Fruit fly (Drosophila melanogaster) whole organism, embryonic: ENCODE measurements around the gene Megf8.

Source experiments
- Abd-B ChIP-seq: fragments of 200-800 bp; sonication (Bioruptor generic); optimal IDR thresholded peaks from 2 replicates; lab custom pipeline; 2018; ENCODE audit warnings: missing biosample characterization, mild to moderate bottlenecking, missing genetic modification characterization, moderate library complexity
- C15 ChIP-seq: fragments of 200-800 bp; sonication (Bioruptor generic); IDR thresholded peaks from 3 replicates; pipeline ENCODE4 v1.3.6; 2022; ENCODE audit warnings: missing biosample characterization, missing genetic modification characterization
- CG10462 ChIP-seq: fragments of 200-800 bp; sonication (Bioruptor generic); optimal IDR thresholded peaks from 2 replicates; lab custom pipeline; 2016; ENCODE audit warnings: missing biosample characterization, missing genetic modification characterization
- CG10654 ChIP-seq: fragments of 200-800 bp; sonication (Bioruptor generic); optimal IDR thresholded peaks from 2 replicates; lab custom pipeline; 2016; ENCODE audit warnings: missing biosample characterization, missing genetic modification characterization
- CG10959 ChIP-seq: fragments of 200-800 bp; sonication (Bioruptor generic); IDR thresholded peaks from 2 replicates; pipeline ENCODE4 v1.3.6; 2022; ENCODE audit warnings: missing biosample characterization, missing genetic modification characterization
- CG11695 ChIP-seq: fragments of 200-800 bp; sonication (Bioruptor generic); IDR thresholded peaks from 3 replicates; pipeline ENCODE4 v1.3.6; 2022; ENCODE audit warnings: missing biosample characterization, missing genetic modification characterization
- CG13123 ChIP-seq: fragments of 200-800 bp; sonication (Bioruptor generic); optimal IDR thresholded peaks from 2 replicates; lab custom pipeline; 2016; ENCODE audit warnings: missing biosample characterization, missing genetic modification characterization
- CG1647 ChIP-seq: fragments of 200-800 bp; sonication (Bioruptor generic); optimal IDR thresholded peaks from 3 replicates; lab custom pipeline; 2016; ENCODE audit warnings: missing biosample characterization, missing genetic modification characterization
- CG16813 ChIP-seq: fragments of 200-800 bp; sonication (Bioruptor generic); IDR thresholded peaks from 3 replicates; pipeline ENCODE4 v1.3.6; 2022; ENCODE audit warnings: missing biosample characterization, missing genetic modification characterization; ENCODE audit not compliant: partially characterized antibody
- CG17359 ChIP-seq: fragments of 200-800 bp; sonication (Bioruptor generic); optimal IDR thresholded peaks from 3 replicates; lab custom pipeline; 2018; ENCODE audit warnings: missing biosample characterization, mild to moderate bottlenecking, missing genetic modification characterization, moderate library complexity
- CG17361 ChIP-seq: fragments of 200-800 bp; sonication (Bioruptor generic); IDR thresholded peaks from 3 replicates; pipeline ENCODE4 v1.3.6; 2022; ENCODE audit warnings: missing biosample characterization, missing genetic modification characterization
- CG2678 ChIP-seq: fragments of 200-800 bp; sonication (Bioruptor generic); optimal IDR thresholded peaks from 3 replicates; lab custom pipeline; 2019; ENCODE audit warnings: missing biosample characterization, mild to moderate bottlenecking, missing genetic modification characterization, moderate library complexity
- CG31365 ChIP-seq: fragments of 200-800 bp; sonication (Bioruptor generic); optimal IDR thresholded peaks from 2 replicates; lab custom pipeline; 2018; ENCODE audit warnings: missing biosample characterization, mild to moderate bottlenecking, missing genetic modification characterization
- CG31441 ChIP-seq: fragments of 200-800 bp; sonication (Bioruptor generic); IDR thresholded peaks from 2 replicates; pipeline ENCODE4 v1.3.6; 2022; ENCODE audit warnings: missing biosample characterization, missing genetic modification characterization
- CG3995 ChIP-seq: fragments of 200-800 bp; sonication (Bioruptor generic); optimal IDR thresholded peaks from 3 replicates; lab custom pipeline; 2016; ENCODE audit warnings: missing biosample characterization, missing genetic modification characterization
- CG4328 ChIP-seq: fragments of 200-800 bp; sonication (Bioruptor generic); optimal IDR thresholded peaks from 3 replicates; lab custom pipeline; 2017; ENCODE audit warnings: missing biosample characterization, missing genetic modification reagents, missing genetic modification characterization
- CG5953 ChIP-seq: fragments of 200-800 bp; sonication (Bioruptor generic); IDR thresholded peaks from 2 replicates; pipeline ENCODE4 v1.3.6; 2022; ENCODE audit warnings: missing biosample characterization, missing genetic modification characterization
- CG6765 ChIP-seq: fragments of 200-800 bp; sonication (Bioruptor generic); optimal IDR thresholded peaks from 3 replicates; lab custom pipeline; 2017; ENCODE audit warnings: missing biosample characterization, mild to moderate bottlenecking, missing genetic modification characterization
- CG6854 ChIP-seq: fragments of 200-800 bp; sonication (Bioruptor generic); optimal IDR thresholded peaks from 3 replicates; lab custom pipeline; 2017; ENCODE audit warnings: missing biosample characterization, mild to moderate bottlenecking, missing genetic modification characterization
- CG8388 ChIP-seq: fragments of 200-800 bp; sonication (Bioruptor generic); optimal IDR thresholded peaks from 2 replicates; lab custom pipeline; 2019; ENCODE audit warnings: missing biosample characterization, mild to moderate bottlenecking, missing genetic modification characterization, moderate library complexity
- CG9437 ChIP-seq: fragments of 200-800 bp; sonication (Bioruptor generic); optimal IDR thresholded peaks from 2 replicates; lab custom pipeline; 2018; ENCODE audit warnings: missing biosample characterization, mild to moderate bottlenecking, missing genetic modification characterization
- Elba2 ChIP-seq: fragments of 200-800 bp; sonication (Bioruptor generic); optimal IDR thresholded peaks from 3 replicates; lab custom pipeline; 2016; ENCODE audit warnings: missing biosample characterization, missing genetic modification characterization
- Gsc ChIP-seq: fragments of 200-800 bp; sonication (Bioruptor generic); IDR thresholded peaks from 2 replicates; pipeline ENCODE4 v1.3.6; 2022; ENCODE audit warnings: missing biosample characterization, missing genetic modification characterization
- HLHmδ ChIP-seq: fragments of 200-800 bp; sonication (Bioruptor generic); optimal IDR thresholded peaks from 2 replicates; lab custom pipeline; 2018; ENCODE audit warnings: missing biosample characterization, mild to moderate bottlenecking, missing genetic modification characterization, moderate library complexity
- Lpt ChIP-seq: fragments of >200 bp; optimal IDR thresholded peaks from 2 replicates; lab custom pipeline; 2018; ENCODE audit warnings: missing biosample characterization, missing genetic modification characterization
- Max ChIP-seq: fragments of 200-800 bp; sonication (Bioruptor generic); optimal IDR thresholded peaks from 2 replicates; lab custom pipeline; 2016; ENCODE audit warnings: missing biosample characterization, mild to moderate bottlenecking, missing genetic modification characterization
- Mrtf ChIP-seq: fragments of 200-800 bp; sonication (Bioruptor generic); IDR thresholded peaks from 3 replicates; pipeline ENCODE4 v1.3.6; 2022; ENCODE audit warnings: missing biosample characterization, missing genetic modification characterization
- NC2β ChIP-seq: fragments of 200-800 bp; sonication (Bioruptor generic); optimal IDR thresholded peaks from 2 replicates; lab custom pipeline; 2016; ENCODE audit warnings: missing biosample characterization, missing genetic modification characterization
- Nf-YB ChIP-seq: fragments of 200-800 bp; sonication (Bioruptor generic); optimal IDR thresholded peaks from 3 replicates; lab custom pipeline; 2019; ENCODE audit warnings: missing biosample characterization, mild to moderate bottlenecking, missing genetic modification characterization, moderate library complexity
- Oli ChIP-seq: fragments of 200-800 bp; sonication (Bioruptor generic); optimal IDR thresholded peaks from 2 replicates; lab custom pipeline; 2018; ENCODE audit warnings: missing biosample characterization, mild to moderate bottlenecking, missing genetic modification characterization, moderate library complexity
- Opbp ChIP-seq: fragments of 200-800 bp; sonication (Bioruptor generic); IDR thresholded peaks from 3 replicates; pipeline ENCODE4 v1.3.6; 2022; ENCODE audit warnings: missing biosample characterization, missing genetic modification characterization; ENCODE audit not compliant: partially characterized antibody
- Ptx1 ChIP-seq: fragments of 200-800 bp; sonication (Bioruptor generic); IDR thresholded peaks from 2 replicates; pipeline ENCODE4 v1.3.6; 2022; ENCODE audit warnings: missing biosample characterization, missing genetic modification characterization
- Rx ChIP-seq: fragments of 200-800 bp; sonication (Bioruptor generic); IDR thresholded peaks from 2 replicates; pipeline ENCODE4 v1.3.6; 2022; ENCODE audit warnings: missing biosample characterization, missing genetic modification characterization
- Tbp ChIP-seq: fragments of >200 bp; optimal IDR thresholded peaks from 2 replicates; lab custom pipeline; 2018; ENCODE audit warnings: missing biosample characterization, missing genetic modification characterization
- ab ChIP-seq: fragments of 200-800 bp; sonication (Bioruptor generic); optimal IDR thresholded peaks from 2 replicates; lab custom pipeline; 2016; ENCODE audit warnings: missing biosample characterization, missing genetic modification characterization
- aop ChIP-seq: fragments of 200-800 bp; sonication (Bioruptor generic); IDR thresholded peaks from 2 replicates; pipeline ENCODE4 v1.3.6; 2022; ENCODE audit warnings: missing biosample characterization, missing genetic modification characterization
- ara ChIP-seq: fragments of 200-800 bp; sonication (Bioruptor generic); IDR thresholded peaks from 2 replicates; pipeline ENCODE4 v1.3.6; 2022; ENCODE audit warnings: missing biosample characterization, missing genetic modification characterization
- ash1 ChIP-seq: fragments of 200-800 bp; sonication (Bioruptor generic); optimal IDR thresholded peaks from 2 replicates; lab custom pipeline; 2018; ENCODE audit warnings: missing biosample characterization, mild to moderate bottlenecking, missing genetic modification characterization
- chm ChIP-seq: fragments of 200-800 bp; sonication (Bioruptor generic); IDR thresholded peaks from 2 replicates; pipeline ENCODE4 v1.3.6; 2022; ENCODE audit warnings: missing biosample characterization, missing genetic modification characterization
- crc ChIP-seq: fragments of 200-800 bp; sonication (Bioruptor generic); optimal IDR thresholded peaks from 2 replicates; lab custom pipeline; 2016; ENCODE audit warnings: missing biosample characterization, missing genetic modification characterization
- fd64A ChIP-seq: fragments of 200-800 bp; sonication (Bioruptor generic); optimal IDR thresholded peaks from 3 replicates; lab custom pipeline; 2018; ENCODE audit warnings: missing biosample characterization, mild to moderate bottlenecking, missing genetic modification characterization
- gem ChIP-seq: fragments of 200-800 bp; sonication (Bioruptor generic); optimal IDR thresholded peaks from 2 replicates; lab custom pipeline; 2019; ENCODE audit warnings: missing biosample characterization, mild to moderate bottlenecking, missing genetic modification characterization, moderate library complexity
- grn ChIP-seq: fragments of 200-800 bp; sonication (Bioruptor generic); optimal IDR thresholded peaks from 3 replicates; lab custom pipeline; 2017; ENCODE audit warnings: missing biosample characterization, missing genetic modification characterization
- gt ChIP-seq: fragments of 200-800 bp; sonication (Bioruptor generic); IDR thresholded peaks from 2 replicates; pipeline ENCODE4 v1.3.6; 2022; ENCODE audit warnings: missing biosample characterization, missing genetic modification characterization
- inv ChIP-seq: fragments of 200-800 bp; sonication (Bioruptor generic); IDR thresholded peaks from 2 replicates; pipeline ENCODE4 v1.3.6; 2022; ENCODE audit warnings: missing biosample characterization, missing genetic modification characterization; ENCODE audit not compliant: partially characterized antibody
- nerfin-2 ChIP-seq: fragments of 200-800 bp; sonication (Bioruptor generic); IDR thresholded peaks from 2 replicates; pipeline ENCODE4 v1.3.6; 2022; ENCODE audit warnings: missing biosample characterization, missing genetic modification characterization; ENCODE audit not compliant: partially characterized antibody
- onecut ChIP-seq: fragments of 200-800 bp; sonication (Bioruptor generic); IDR thresholded peaks from 2 replicates; pipeline ENCODE4 v1.3.6; 2022; ENCODE audit warnings: missing biosample characterization, missing genetic modification characterization
- sd ChIP-seq: fragments of 200-800 bp; sonication (Bioruptor generic); optimal IDR thresholded peaks from 3 replicates; lab custom pipeline; 2018; ENCODE audit warnings: missing biosample characterization, mild to moderate bottlenecking, missing genetic modification characterization, moderate library complexity
- sqz ChIP-seq: fragments of 200-800 bp; sonication (Bioruptor generic); optimal IDR thresholded peaks from 3 replicates; lab custom pipeline; 2018; ENCODE audit warnings: missing biosample characterization, mild to moderate bottlenecking, missing genetic modification characterization
- tll ChIP-seq, 2 experiments: fragments of 200-800 bp in 1 of 2; fragments of >200 bp in 1 of 2; sonication (Bioruptor generic) in 1 of 2; optimal IDR thresholded peaks; 2 replicates each; lab custom pipeline; 2017 to 2019; ENCODE audit warnings: missing biosample characterization in 2 of 2, missing genetic modification characterization in 2 of 2, mild to moderate bottlenecking in 1 of 2, moderate library complexity in 1 of 2

Gene Megf8

dm6 chr2L:8083427-8084295 is 40.4 kb downstream of the Megf8 start (continued):
- no peak for TF ChIP-seq CG10462 (GFP tag; lab: Kevin White, UChicago)
- no peak for TF ChIP-seq grn (GFP tag; lab: Kevin White, UChicago)
- TF ChIP-seq Mrtf (GFP tag; lab: Robert Waterston, UW), result no peak
- peak; percentile 99 for TF ChIP-seq sd (tag; lab: Kevin White, UChicago)
- TF ChIP-seq nerfin-2 (GFP tag; lab: Robert Waterston, UW), result no peak
- no peak for TF ChIP-seq Nf-YB (GFP tag; lab: Kevin White, UChicago)
- no peak for TF ChIP-seq CG16813
- TF ChIP-seq Tbp (GFP tag; lab: Kevin White, UChicago), result no peak
- TF ChIP-seq CG4328 (GFP tag; lab: Kevin White, UChicago), result no peak
- TF ChIP-seq ab (GFP tag; lab: Kevin White, UChicago), result no peak
- no peak; the same call in 1 of the 2 replicates for TF ChIP-seq CG31441 (GFP tag; lab: Robert Waterston, UW)
- TF ChIP-seq Ptx1, result no peak
- no peak for TF ChIP-seq onecut (GFP tag; lab: Robert Waterston, UW)
- peak; percentile 50; the same call in 1 of the 3 replicates for TF ChIP-seq Opbp (GFP tag; lab: Robert Waterston, UW)
- TF ChIP-seq inv (GFP tag; lab: Robert Waterston, UW), result no peak
- no peak for TF ChIP-seq tll (GFP tag; optimal IDR thresholded peaks at IDR 0.05; lab: Kevin White, UChicago)
- TF ChIP-seq gt (GFP tag; lab: Robert Waterston, UW), result no peak
- TF ChIP-seq HLHmδ (GFP tag; lab: Kevin White, UChicago), result no peak
- no peak for TF ChIP-seq CG2678 (tag; lab: Kevin White, UChicago)
- no peak for TF ChIP-seq CG5953 (GFP tag; lab: Robert Waterston, UW)
- peak; percentile 43 for TF ChIP-seq ash1 (GFP tag; lab: Kevin White, UChicago)
- no peak for TF ChIP-seq CG1647 (GFP tag; lab: Kevin White, UChicago)
- no peak for TF ChIP-seq CG10959
- TF ChIP-seq chm, result peak; percentile 24; the same call in 1 of the 2 replicates
- no peak for TF ChIP-seq CG6854 (GFP tag; lab: Kevin White, UChicago)
- TF ChIP-seq CG9437 (GFP tag; lab: Kevin White, UChicago), result no peak
- TF ChIP-seq CG10654 (GFP tag; lab: Kevin White, UChicago), result no peak
- TF ChIP-seq gem (tag; lab: Kevin White, UChicago), result no peak
- no peak for TF ChIP-seq CG31365
- no peak for TF ChIP-seq CG3995 (GFP tag; lab: Kevin White, UChicago)
- TF ChIP-seq CG11695 (GFP tag; lab: Robert Waterston, UW), result no peak
- no peak for TF ChIP-seq CG13123 (GFP tag; lab: Kevin White, UChicago)
- no peak for TF ChIP-seq CG6765 (GFP tag; lab: Kevin White, UChicago)
- no peak for TF ChIP-seq Elba2
- no peak for TF ChIP-seq ara
- no peak for TF ChIP-seq CG8388 (GFP tag; lab: Kevin White, UChicago)
- TF ChIP-seq CG17359 (tag; lab: Kevin White, UChicago), result no peak
- no peak for TF ChIP-seq NC2β
- TF ChIP-seq Abd-B (GFP tag; lab: Kevin White, UChicago), result no peak
- 0 out of 2 replicates have a peak, but pooled peaks have one; percentile 4 for TF ChIP-seq aop (GFP tag; lab: Robert Waterston, UW)
- no peak for TF ChIP-seq Lpt (GFP tag; lab: Kevin White, UChicago)
- TF ChIP-seq C15 (GFP tag; lab: Robert Waterston, UW), result no peak
- TF ChIP-seq sqz (GFP tag; lab: Kevin White, UChicago), result no peak
- TF ChIP-seq Max (GFP tag; lab: Kevin White, UChicago), result no peak
- TF ChIP-seq Rx (GFP tag; lab: Robert Waterston, UW), result no peak
- no peak for TF ChIP-seq CG17361 (GFP tag; lab: Robert Waterston, UW)
- TF ChIP-seq Oli (tag; lab: Kevin White, UChicago), result no peak
- no peak for TF ChIP-seq crc (GFP tag; lab: Kevin White, UChicago)
- no peak for TF ChIP-seq Gsc (GFP tag; lab: Robert Waterston, UW)
- no peak for TF ChIP-seq fd64A
